Worm (Caenorhabditis elegans) whole organism, midembryonic: ENCODE measurements around the gene Y39G8B.7.

Experiments used
- flt-1 ChIP-seq: fragments of 200-800 bp; sonication (Bioruptor generic); IDR thresholded peaks from 2 replicates; pipeline ENCODE4 v1.3.6; 2022; ENCODE audit warnings: missing genetic modification characterization, missing compliant biosample characterization
- ref-1 ChIP-seq: fragments of 200-800 bp; sonication (Bioruptor generic); conservative IDR thresholded peaks from 2 replicates; pipeline ENCODE4 v1.3.6; 2022; ENCODE audit warnings: missing genetic modification reagents, missing genetic modification characterization, missing compliant biosample characterization

DNA sequence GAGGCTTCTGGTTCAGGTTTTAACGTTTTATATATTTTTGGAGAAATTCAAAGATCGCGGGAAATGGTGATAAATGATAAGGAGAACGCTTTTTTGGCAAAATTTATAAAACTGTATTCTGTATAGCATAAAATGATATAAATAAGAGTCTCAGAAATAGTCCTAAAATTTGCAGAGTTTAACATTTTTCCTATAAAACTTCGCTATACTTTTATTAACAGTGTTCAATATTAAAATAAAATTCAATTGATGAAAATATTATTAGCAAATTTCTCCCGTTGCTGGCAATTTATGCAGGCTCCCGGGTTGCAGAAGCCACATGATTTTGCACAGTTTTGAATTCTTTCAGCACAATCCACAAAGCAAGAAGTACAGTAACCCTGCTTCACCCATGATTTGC is 4.1 kb upstream of the Y39G8B.7 start, which contains the start of gene F01D5.2:
- TF ChIP-seq ref-1 (GFP tag; lab: Robert Waterston, UW) (no peak), flt-1 (GFP tag; lab: Robert Waterston, UW) (no peak)
